Worm (Caenorhabditis elegans) whole organism, L1 larva: Measurements from ENCODE around the gene T20D3.14.
A peak's percentile ranks its signal among the peaks of the same experiment; 100 is the strongest.

Experiments used
- F16B12.6 ChIP-seq: fragments of 150-350 bp; optimal IDR thresholded peaks from 2 replicates; lab custom pipeline; 2014; ENCODE audit warnings: missing biosample characterization, missing genetic modification characterization
- ama-1 ChIP-seq: fragments of 150-350 bp; optimal IDR thresholded peaks from 2 replicates; lab custom pipeline; 2014
- blmp-1 ChIP-seq: fragments of 150-350 bp; optimal IDR thresholded peaks from 2 replicates; lab custom pipeline; 2014; ENCODE audit warnings: missing biosample characterization, missing genetic modification characterization
- ceh-82 ChIP-seq, 3 experiments: fragments of 150-350 bp in 1 of 3; sonication (generic microtip) in 2 of 3; optimal IDR thresholded peaks; 2 replicates each; lab custom pipeline; 2014 to 2017; ENCODE audit warnings: missing biosample characterization in 3 of 3, missing genetic modification characterization in 3 of 3
- ces-1 ChIP-seq: fragments of 150-350 bp; optimal IDR thresholded peaks from 2 replicates; lab custom pipeline; 2014; ENCODE audit warnings: missing biosample characterization, missing genetic modification reagents, missing genetic modification characterization
- efl-1 ChIP-seq, 4 experiments: fragments of 150-350 bp; optimal IDR thresholded peaks in 3 of 4; peaks in 1 of 4; 1 replicate in 1 of 4; 2 replicates in 3 of 4; lab custom pipeline; 2014; ENCODE audit warnings: missing biosample characterization in 2 of 4, missing genetic modification characterization in 2 of 4, missing genetic modification reagents in 2 of 4
- egl-13 ChIP-seq: sonication (generic microtip); optimal IDR thresholded peaks from 2 replicates; lab custom pipeline; 2016; ENCODE audit warnings: missing genotype, missing genetic modification reagents, missing genetic modification characterization, missing compliant biosample characterization
- elt-2 ChIP-seq: sonication (generic microtip); optimal IDR thresholded peaks from 2 replicates; lab custom pipeline; 2016; ENCODE audit warnings: missing genetic modification characterization, mild to moderate bottlenecking, inconsistent platforms, missing compliant biosample characterization, missing genetic modification reagents
- elt-3 ChIP-seq, 6 experiments: fragments of 150-350 bp in 1 of 6; sonication (generic microtip); optimal IDR thresholded peaks; 2 replicates each; lab custom pipeline; 2017 to 2018; ENCODE audit warnings: missing biosample characterization in 6 of 6, missing genetic modification characterization in 6 of 6, inconsistent platforms in 1 of 6
- fkh-4 ChIP-seq: sonication (generic microtip); optimal IDR thresholded peaks from 2 replicates; lab custom pipeline; 2016; ENCODE audit warnings: missing compliant biosample characterization, missing genetic modification characterization, borderline replicate concordance
- grh-1 ChIP-seq: fragments of 200-800 bp; sonication (Bioruptor generic); IDR thresholded peaks from 2 replicates; pipeline ENCODE4 v1.3.6; 2022; ENCODE audit warnings: missing genetic modification reagents, missing genetic modification characterization, missing compliant biosample characterization
- irx-1 ChIP-seq: sonication (generic microtip); optimal IDR thresholded peaks from 2 replicates; lab custom pipeline; 2016; ENCODE audit warnings: missing genetic modification characterization, missing compliant biosample characterization
- isw-1 ChIP-seq: fragments of 200-800 bp; sonication (Bioruptor generic); IDR thresholded peaks from 2 replicates; pipeline ENCODE4 v1.3.6; 2022; ENCODE audit warnings: missing genetic modification characterization, missing compliant biosample characterization
- lin-14 ChIP-seq: fragments of 200-800 bp; sonication (Bioruptor generic); optimal IDR thresholded peaks from 2 replicates; lab custom pipeline; 2018; ENCODE audit warnings: mild to moderate bottlenecking, missing genetic modification characterization, moderate library complexity, missing compliant biosample characterization
- lin-39 ChIP-seq: fragments of 150-350 bp; optimal IDR thresholded peaks from 2 replicates; lab custom pipeline; 2014; ENCODE audit warnings: missing biosample characterization, missing genetic modification reagents, missing genetic modification characterization
- lsy-2 ChIP-seq, 2 experiments: fragments of 150-350 bp; optimal IDR thresholded peaks; 2 replicates each; lab custom pipeline; 2014; ENCODE audit warnings: missing biosample characterization in 2 of 2, missing genetic modification characterization in 2 of 2
- mab-9 ChIP-seq: fragments of 200-800 bp; sonication (Bioruptor generic); IDR thresholded peaks from 2 replicates; pipeline ENCODE4 v1.3.6; 2022; ENCODE audit warnings: missing genetic modification reagents, missing genetic modification characterization, missing compliant biosample characterization
- mef-2 ChIP-seq: fragments of 150-350 bp; optimal IDR thresholded peaks from 2 replicates; lab custom pipeline; 2014; ENCODE audit warnings: missing biosample characterization, missing genetic modification characterization
- mep-1 ChIP-seq: fragments of 150-350 bp; optimal IDR thresholded peaks from 2 replicates; lab custom pipeline; 2014; ENCODE audit warnings: missing biosample characterization, missing genetic modification characterization
- nhr-12 ChIP-seq: sonication (generic microtip); optimal IDR thresholded peaks from 2 replicates; lab custom pipeline; 2017; ENCODE audit warnings: missing biosample characterization, missing genetic modification characterization
- nhr-20 ChIP-seq: sonication (generic microtip); optimal IDR thresholded peaks from 2 replicates; lab custom pipeline; 2016; ENCODE audit warnings: mild to moderate bottlenecking, missing genetic modification characterization, missing compliant biosample characterization
- nhr-71 ChIP-seq: sonication (generic microtip); optimal IDR thresholded peaks from 2 replicates; lab custom pipeline; 2016; ENCODE audit warnings: mild to moderate bottlenecking, missing genetic modification characterization, moderate library complexity, missing compliant biosample characterization
- nhr-76 ChIP-seq: sonication (generic microtip); optimal IDR thresholded peaks from 2 replicates; lab custom pipeline; 2017; ENCODE audit warnings: missing biosample characterization, missing genetic modification characterization
- nhr-85 ChIP-seq: sonication (generic microtip); peaks from one replicate; lab custom pipeline; 2016; ENCODE audit warnings: missing genetic modification characterization, inconsistent platforms, missing compliant biosample characterization
- nhr-90 ChIP-seq: sonication (generic microtip); optimal IDR thresholded peaks from 2 replicates; lab custom pipeline; 2016; ENCODE audit warnings: mild to moderate bottlenecking, missing genetic modification characterization, missing compliant biosample characterization; ENCODE audit not compliant: poor library complexity
- rnt-1 ChIP-seq: sonication (generic microtip); optimal IDR thresholded peaks from 2 replicates; lab custom pipeline; 2016; ENCODE audit warnings: mild to moderate bottlenecking, missing genetic modification characterization, moderate library complexity, missing compliant biosample characterization
- skn-1 ChIP-seq: fragments of 150-350 bp; optimal IDR thresholded peaks from 2 replicates; lab custom pipeline; 2014; ENCODE audit warnings: missing biosample characterization, missing genetic modification characterization
- snpc-4 ChIP-seq: fragments of 150-350 bp; optimal IDR thresholded peaks from 2 replicates; lab custom pipeline; 2014; ENCODE audit warnings: missing biosample characterization, missing genetic modification characterization
- sox-4 ChIP-seq: sonication (generic microtip); optimal IDR thresholded peaks from 2 replicates; lab custom pipeline; 2016; ENCODE audit warnings: missing genetic modification characterization, missing compliant biosample characterization
- swsn-7 ChIP-seq: sonication (generic microtip); optimal IDR thresholded peaks from 2 replicates; lab custom pipeline; 2016; ENCODE audit warnings: missing genetic modification characterization, missing compliant biosample characterization
- tlp-1 ChIP-seq: fragments of 150-350 bp; optimal IDR thresholded peaks from 2 replicates; lab custom pipeline; 2014; ENCODE audit warnings: missing biosample characterization, missing genetic modification characterization
- unc-130 ChIP-seq: fragments of 150-350 bp; optimal IDR thresholded peaks from 2 replicates; lab custom pipeline; 2017; ENCODE audit warnings: missing biosample characterization, missing genetic modification characterization, inconsistent platforms
- unc-62 ChIP-seq: fragments of 150-350 bp; optimal IDR thresholded peaks from 2 replicates; lab custom pipeline; 2014; ENCODE audit warnings: missing biosample characterization, missing genetic modification reagents, missing genetic modification characterization
- unc-98 ChIP-seq: fragments of 200-800 bp; sonication (Bioruptor generic); IDR thresholded peaks from 2 replicates; pipeline ENCODE4 v1.3.6; 2022; ENCODE audit warnings: missing genetic modification characterization, missing compliant biosample characterization
- xbp-1 ChIP-seq: sonication (generic microtip); optimal IDR thresholded peaks from 2 replicates; lab custom pipeline; 2016; ENCODE audit warnings: missing genetic modification characterization, missing compliant biosample characterization
- zag-1 ChIP-seq: fragments of 150-350 bp; optimal IDR thresholded peaks from 2 replicates; lab custom pipeline; 2014; ENCODE audit warnings: missing biosample characterization, missing genetic modification characterization
- ztf-11 ChIP-seq, 2 experiments: sonication (generic microtip); optimal IDR thresholded peaks; 2 replicates each; lab custom pipeline; 2016 to 2017; ENCODE audit warnings: missing genetic modification characterization in 2 of 2, missing biosample characterization in 1 of 2, missing compliant biosample characterization in 1 of 2

T20D3.14 gene

ce11 chrIV:9381136-9381535 is 45.4 kb upstream of the T20D3.14 start, which contains the start of gene C10C5.5:
Gene C10C5.5, plus strand, starts transcription at chrIV:9381436.
- TF ChIP-seq ama-1 (no peak), mep-1 (tag; lab: Kevin White, UChicago) (no peak), nhr-12 (tag; lab: Kevin White, UChicago) (no peak), isw-1 (GFP tag; lab: Robert Waterston, UW) (no peak), sox-4 (no peak), unc-98 (GFP tag; lab: Robert Waterston, UW) (no peak), zag-1 (no peak), irx-1 (tag; lab: Kevin White, UChicago) (no peak)
- TF ChIP-seq, all 84 proteins: peak for 0

- TF ChIP-seq ama-1 = no peak
- no peak for TF ChIP-seq unc-130 (tag; lab: Kevin White, UChicago)
- TF ChIP-seq grh-1 (GFP tag; lab: Robert Waterston, UW) = no peak
- TF ChIP-seq elt-3 (tag; optimal IDR thresholded peaks at IDR 0.05; lab: Kevin White, UChicago) = no peak
- no peak for TF ChIP-seq nhr-20 (tag; lab: Kevin White, UChicago)
- no peak for TF ChIP-seq lsy-2 (tag; optimal IDR thresholded peaks at IDR 0.05; lab: Kevin White, UChicago)
- no peak for TF ChIP-seq ztf-11 (tag; optimal IDR thresholded peaks at IDR 0.05; lab: Kevin White, UChicago)
Observed at ce11 chrIV:9378272-9378671, 42.6 kb upstream of the T20D3.14 start, which contains the start of gene C10C5.4. Gene C10C5.4, plus strand, starts transcription at chrIV:9378552.

- TF ChIP-seq nhr-20 (tag; lab: Kevin White, UChicago) = peak; percentile 17
- peak in 5 of 6 experiments; percentile 75 to 89 (median 82) for TF ChIP-seq elt-3 (tag; optimal IDR thresholded peaks at IDR 0.05; lab: Kevin White, UChicago)
- no peak for TF ChIP-seq F16B12.6 (tag; lab: Kevin White, UChicago)
- no peak for TF ChIP-seq tlp-1
- TF ChIP-seq nhr-85 (tag; lab: Kevin White, UChicago) = peak; percentile 77
- no peak for TF ChIP-seq ceh-82 (tag; optimal IDR thresholded peaks at IDR 0.05; lab: Kevin White, UChicago)
- peak; percentile 39 for TF ChIP-seq blmp-1 (tag; lab: Kevin White, UChicago)
- TF ChIP-seq ces-1 = no peak
- TF ChIP-seq lin-14 (GFP tag; lab: Kevin White, UChicago) = peak; percentile 65
- TF ChIP-seq nhr-71 = peak; percentile 19
Observed at ce11 chrIV:9376550-9376949, 40.8 kb upstream of the T20D3.14 start.

ce11 chrIV:9374529-9374928 is 38.8 kb upstream of the T20D3.14 start, which contains the start of gene C10C5.3:
Gene C10C5.3, plus strand, starts transcription at chrIV:9374829.
- TF ChIP-seq egl-13 (tag; lab: Kevin White, UChicago) (no peak), elt-2 (tag; lab: Kevin White, UChicago) (no peak), nhr-76 (tag; lab: Kevin White, UChicago) (no peak), xbp-1 (tag; lab: Kevin White, UChicago) (no peak), tlp-1 (no peak), mef-2 (no peak), mab-9 (GFP tag; lab: Robert Waterston, UW) (no peak), swsn-7 (tag; lab: Kevin White, UChicago) (no peak)
- TF ChIP-seq, all 84 proteins: peak for 0

ce11 chrIV:9371126-9371525 is 35.4 kb upstream of the T20D3.14 start, which contains the start of gene fbxc-58:
Gene fbxc-58, plus strand, starts transcription at chrIV:9371508.
- TF ChIP-seq fkh-4 (tag; lab: Kevin White, UChicago) = no peak
- TF ChIP-seq nhr-90 = no peak
- TF ChIP-seq lin-39 = no peak
- TF ChIP-seq swsn-7 (tag; lab: Kevin White, UChicago) = no peak
- TF ChIP-seq efl-1 (optimal IDR thresholded peaks at IDR 0.05; lab: Kevin White, UChicago) = no peak
- peak in 1 of 2 experiments; percentile 45 for TF ChIP-seq efl-1 (GFP tag; optimal IDR thresholded peaks at IDR 0.05 in 1 of 2; lab: Kevin White, UChicago)
- TF ChIP-seq nhr-12 (tag; lab: Kevin White, UChicago) = no peak
- no peak for TF ChIP-seq rnt-1
- peak; percentile 46 for TF ChIP-seq skn-1 (tag; lab: Kevin White, UChicago)
- no peak for TF ChIP-seq unc-62 (GFP tag; lab: Kevin White, UChicago)
- no peak for TF ChIP-seq snpc-4 (tag; lab: Kevin White, UChicago)
- TF ChIP-seq mep-1 (tag; lab: Kevin White, UChicago) = no peak
